Worm (Caenorhabditis elegans): ENCODE data around the gene flp-13.

- no peak for TF ChIP-seq lin-39 (tag; optimal IDR thresholded peaks at IDR 0.05)
- no peak for TF ChIP-seq aha-1 (tag; optimal IDR thresholded peaks at IDR 0.05)
- TF ChIP-seq pag-3 (tag; optimal IDR thresholded peaks at IDR 0.05; ENCODE audit: borderline replicate concordance, insufficient read depth) = no peak
- no peak for TF ChIP-seq ztf-11 (tag; optimal IDR thresholded peaks at IDR 0.05)
- no peak for TF ChIP-seq xbp-1 (tag; optimal IDR thresholded peaks at IDR 0.05)
- no peak for TF ChIP-seq pqm-1 (tag; optimal IDR thresholded peaks at IDR 0.05)
- TF ChIP-seq sup-37 (GFP tag; optimal IDR thresholded peaks at IDR 0.05) = no peak
- no peak for TF ChIP-seq snpc-4 (tag; optimal IDR thresholded peaks at IDR 0.05)
- TF ChIP-seq nhr-76 (tag; optimal IDR thresholded peaks at IDR 0.05) = no peak
- no peak for TF ChIP-seq unc-62 (GFP tag; optimal IDR thresholded peaks at IDR 0.05)
- TF ChIP-seq aly-2 (tag; optimal IDR thresholded peaks at IDR 0.05) = no peak
- no peak for TF ChIP-seq efl-1 (optimal IDR thresholded peaks at IDR 0.05)
- peak in 1 of 2 experiments; percentile 75 for TF ChIP-seq efl-1 (GFP tag; optimal IDR thresholded peaks at IDR 0.05 in 1 of 2)
Measured at ce11 chrIV:7650433-7650832, 47.8 kb downstream of the flp-13 start.
